Fruit fly (Drosophila melanogaster) whole organism, larva: Measurements from ENCODE around the gene tweek.

Source experiments
- noc ChIP-seq: fragments of 200-800 bp; sonication (Bioruptor generic); optimal IDR thresholded peaks from 3 replicates; lab custom pipeline; 2019; ENCODE audit warnings: missing biosample characterization, mild to moderate bottlenecking, missing genetic modification characterization, moderate library complexity

The tweek gene

DNA sequence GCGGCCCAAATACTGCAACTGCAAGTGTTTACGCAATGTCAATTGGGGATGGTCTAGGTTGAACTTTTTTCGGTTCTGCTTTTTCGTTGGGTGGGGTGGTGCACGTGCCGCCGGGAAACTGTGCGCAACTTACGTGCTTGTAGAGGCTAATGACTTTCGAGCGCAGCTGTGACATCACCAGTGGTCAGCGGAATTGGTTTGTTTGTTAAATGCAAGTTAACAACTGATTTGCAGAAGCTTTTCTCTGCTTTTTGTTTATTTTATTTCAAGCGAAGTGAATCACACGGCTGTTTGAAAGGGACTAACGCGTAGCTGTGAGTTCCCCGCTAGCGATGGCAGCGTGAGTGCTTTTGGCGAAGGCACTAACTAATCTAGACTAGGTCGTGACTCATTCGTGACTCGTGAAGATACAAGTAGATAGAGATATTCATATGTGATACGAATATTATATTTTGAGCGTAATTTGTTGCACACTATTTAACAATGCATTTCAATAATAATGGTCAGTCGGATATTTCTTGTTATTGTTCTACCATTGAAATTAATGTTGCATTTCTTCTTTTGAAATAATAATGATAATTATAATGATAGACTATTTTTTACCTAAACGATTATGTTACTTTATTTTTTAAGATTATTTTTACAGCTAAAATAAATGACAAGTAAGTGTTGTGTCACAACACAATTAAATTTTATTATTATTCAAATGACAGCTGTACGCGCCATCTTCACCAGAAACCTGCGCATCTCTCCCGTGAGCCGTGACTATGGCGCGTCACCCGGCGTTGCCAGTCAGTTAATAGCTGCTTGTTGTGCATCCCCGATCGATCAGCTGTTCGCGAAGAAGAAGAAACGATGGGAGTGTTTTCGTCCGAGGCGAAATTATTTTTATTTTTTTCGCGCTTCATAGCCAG is at the start of gene tweek, which contains the start of gene osi:
TSS of gene tweek (plus strand) at position 831 of the 914 bp plus-strand sequence.
TSS of gene osi (minus strand) at position 307 of the 914 bp plus-strand sequence.
- peak; percentile 53 for TF ChIP-seq noc

DNA sequence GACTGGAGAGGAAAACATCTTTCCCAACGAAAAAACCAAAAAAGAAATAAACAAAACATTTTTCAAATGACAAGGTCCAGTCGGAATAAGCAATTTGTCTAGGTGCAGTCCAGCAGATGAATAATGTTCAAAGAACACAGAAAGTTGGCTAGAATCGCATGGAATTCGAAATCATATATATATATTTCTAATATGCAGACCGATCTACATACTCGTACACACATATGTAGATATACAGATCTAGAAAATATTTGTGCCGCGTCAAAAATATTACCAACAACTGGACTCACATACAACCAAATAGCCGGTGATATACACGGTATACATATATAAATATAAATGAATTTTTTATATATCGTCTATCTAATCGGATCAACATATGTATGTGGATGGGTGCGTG is 48.6 kb upstream of the tweek start:
- TF ChIP-seq noc = no peak

DNA sequence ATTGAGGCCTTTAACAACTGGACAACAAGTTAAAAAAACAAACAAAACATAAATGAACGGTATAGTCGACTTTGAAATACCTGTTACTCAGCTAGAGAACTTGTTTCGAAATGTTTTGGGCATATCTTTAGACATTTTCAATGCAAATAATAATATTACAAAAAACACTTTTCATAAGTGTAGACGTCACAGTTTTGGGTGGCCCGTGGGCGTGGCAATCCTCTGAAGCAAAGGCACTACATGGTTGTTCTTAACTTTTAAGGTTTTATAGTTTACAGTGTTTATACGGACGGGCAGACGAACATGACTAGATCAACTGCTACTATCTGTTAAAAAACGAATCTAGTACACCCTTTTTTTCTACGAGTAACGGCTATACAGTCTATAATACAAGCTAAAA is 45.8 kb upstream of the tweek start:
- TF ChIP-seq noc = no peak

DNA sequence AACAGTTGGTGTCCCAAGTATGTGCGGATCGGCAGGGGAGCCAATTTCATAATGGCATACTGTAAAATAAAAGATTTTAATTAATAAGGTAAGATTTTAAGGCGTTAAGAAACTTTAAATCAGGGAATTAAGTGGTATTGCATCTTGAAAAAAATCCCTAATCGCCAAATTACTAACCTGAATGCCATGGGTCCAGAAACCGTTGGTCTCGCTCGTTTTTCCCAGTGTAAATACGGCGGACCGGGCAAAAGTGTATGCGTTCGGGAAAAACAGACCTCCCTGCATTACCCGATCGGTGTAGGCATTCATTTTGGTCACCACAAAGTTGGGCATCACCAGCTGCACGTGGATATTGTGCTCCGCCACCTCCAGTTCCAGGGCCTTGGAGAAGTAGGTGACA is 45.0 kb upstream of the tweek start:
- TF ChIP-seq noc = no peak

DNA sequence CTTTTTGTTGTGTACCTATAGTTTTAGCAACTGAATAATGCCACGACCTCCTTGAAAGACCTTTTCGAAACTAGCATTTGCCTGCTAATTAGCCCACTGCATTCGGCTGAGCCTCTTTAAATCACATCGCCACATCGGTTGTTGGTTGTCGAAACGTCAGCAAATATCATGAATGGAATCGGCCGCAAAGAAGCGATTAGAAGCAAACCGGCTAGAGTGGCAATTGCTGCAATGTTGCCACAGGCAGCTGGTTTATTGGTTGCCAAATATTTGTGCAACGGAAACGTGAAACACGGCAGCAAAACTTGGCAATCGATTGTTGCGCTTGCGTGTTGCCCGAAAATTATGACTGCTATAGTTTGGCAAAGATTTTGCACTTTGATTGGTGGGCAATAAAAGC is 43.1 kb upstream of the tweek start:
- no peak for TF ChIP-seq noc

- peak; percentile 55 for TF ChIP-seq noc
These were observed 41.4 kb upstream of the tweek start for dm6 chr2L:16846742-16847346.

dm6 chr2L:16847948-16848347 is 40.3 kb upstream of the tweek start:
- TF ChIP-seq noc = no peak

DNA sequence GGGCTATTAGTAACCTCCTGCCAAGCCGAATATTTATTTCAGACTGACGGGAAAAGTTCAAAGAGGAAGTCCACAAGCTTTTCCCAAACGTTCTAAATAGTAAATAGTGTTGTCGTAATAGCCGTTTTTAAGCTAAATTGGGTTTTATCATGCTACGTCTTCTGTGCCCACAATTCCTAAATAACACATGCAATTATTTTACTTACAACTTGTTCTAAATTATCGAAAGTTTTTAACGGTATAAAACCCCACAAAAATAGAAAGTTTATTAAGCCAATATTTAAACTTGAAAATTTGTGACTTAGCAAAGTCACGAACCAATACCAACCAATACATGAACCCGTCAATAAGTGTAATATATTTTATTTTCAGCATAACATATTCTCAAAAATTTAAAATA is 39.6 kb upstream of the tweek start, which contains the start of gene CG13284:
TSS of gene CG13284 (minus strand) at position 47 of the 400 bp plus-strand sequence.
- no peak for TF ChIP-seq noc

DNA sequence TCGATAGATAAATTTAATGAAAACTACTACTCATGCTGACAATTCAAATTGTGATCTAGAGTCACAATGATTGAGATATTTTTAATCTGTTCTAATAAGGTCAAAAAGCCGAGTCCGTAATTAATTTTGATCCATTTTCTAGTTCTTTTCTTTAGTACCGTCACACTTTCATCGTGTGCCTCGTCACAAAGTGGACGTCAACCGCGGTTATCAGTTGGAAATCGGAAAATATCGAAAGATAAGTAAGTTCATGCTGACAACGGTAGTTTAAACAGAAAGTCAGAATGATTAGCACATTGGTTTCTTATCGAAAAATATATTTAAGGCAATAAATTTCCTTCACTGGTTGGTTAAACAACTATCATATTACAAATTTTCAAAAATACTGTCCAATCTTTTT is 37.8 kb upstream of the tweek start:
- no peak for TF ChIP-seq noc

dm6 chr2L:16852318-16852932 is 35.9 kb upstream of the tweek start, which contains the start of gene CG31810:
TSS of gene CG31810 (minus strand) at chr2L:16852368.
- no peak for TF ChIP-seq noc

- TF ChIP-seq noc = no peak
These were observed 31.2 kb upstream of the tweek start for dm6 chr2L:16857131-16857530.

DNA sequence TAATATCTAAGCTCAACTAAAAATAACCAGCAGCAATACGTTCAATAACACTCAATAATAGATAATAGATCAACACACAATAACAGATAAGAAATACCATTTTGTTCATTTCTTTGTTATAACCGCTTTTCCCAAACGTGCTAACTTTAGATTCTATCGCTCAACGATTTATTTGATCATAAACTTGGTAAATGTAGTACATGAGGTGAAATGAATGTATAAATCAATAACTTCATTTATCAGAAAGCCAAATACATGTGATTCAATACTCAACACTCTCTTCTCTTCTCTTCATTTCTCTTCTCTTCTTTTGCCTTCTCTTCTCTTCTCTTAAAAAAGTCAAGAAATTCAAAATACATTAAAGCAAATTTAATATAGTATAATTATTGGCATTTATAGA is 30.6 kb upstream of the tweek start:
- peak; percentile 52 for TF ChIP-seq noc

DNA sequence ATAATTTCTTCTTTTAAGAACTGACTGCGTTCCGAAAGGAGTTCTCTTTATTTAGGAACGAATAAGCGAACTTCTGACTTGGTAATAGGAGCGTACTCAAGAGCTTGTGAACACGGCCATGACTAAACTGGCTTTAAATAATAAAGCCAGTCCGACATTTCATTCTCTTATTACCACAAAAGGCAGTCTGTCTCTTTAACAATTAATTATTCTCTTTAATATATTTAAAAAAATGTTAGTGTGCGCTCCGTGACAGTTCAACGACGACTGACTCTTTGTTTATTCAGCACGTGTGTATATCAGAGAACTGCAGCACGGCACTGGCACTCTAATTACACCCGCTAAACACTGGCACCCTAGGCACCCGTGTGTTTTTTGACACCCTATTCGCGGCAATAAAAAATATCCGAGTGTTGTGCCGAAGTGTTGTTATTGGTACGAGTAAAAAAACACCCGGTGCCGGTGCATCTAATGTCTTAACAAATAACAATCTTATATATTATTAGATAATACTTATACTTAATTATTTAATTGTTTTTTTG is 29.8 kb upstream of the tweek start, which contains the start of gene CG31809:
TSS of gene CG31809 (minus strand) at position 249 of the 542 bp plus-strand sequence.
- no peak for TF ChIP-seq noc

- TF ChIP-seq noc = no peak
These were observed 29.2 kb upstream of the tweek start for dm6 chr2L:16859103-16859502.

- no peak for TF ChIP-seq noc
These were observed 28.7 kb upstream of the tweek start for dm6 chr2L:16859566-16859965.

dm6 chr2L:16861126-16861525 is 27.2 kb upstream of the tweek start, which contains the start of gene CG6012:
TSS of gene CG6012 (minus strand) at chr2L:16861489.
- TF ChIP-seq noc = no peak

DNA sequence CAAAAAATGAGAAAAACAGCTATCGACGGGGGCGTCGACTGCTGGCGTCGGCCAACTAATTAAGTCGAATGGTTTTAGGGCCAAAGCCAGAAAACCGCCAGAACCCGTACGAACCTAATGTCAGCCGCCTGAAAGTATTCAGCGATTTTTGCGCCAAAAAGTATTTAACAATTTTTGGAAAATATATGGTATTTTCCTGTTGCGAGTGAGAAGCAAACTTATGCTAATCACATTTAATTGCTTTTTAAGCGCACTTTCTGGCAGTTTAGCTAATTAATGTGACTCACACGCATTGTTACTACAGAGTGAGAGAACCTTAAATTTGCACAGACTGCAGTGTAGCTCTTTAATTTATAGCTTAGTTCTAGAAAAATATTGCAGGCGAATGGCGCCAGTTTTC is 25.8 kb upstream of the tweek start:
- no peak for TF ChIP-seq noc
